Fruit fly (Drosophila melanogaster) whole organism, wandering third instar larva: ENCODE measurements around the gene pico.

ENCODE experiments used
- Hr78 ChIP-seq: fragments of >200 bp; optimal IDR thresholded peaks from 2 replicates; lab custom pipeline; 2017; ENCODE audit warnings: missing biosample characterization, missing genetic modification characterization
- Myc ChIP-seq: fragments of >200 bp; optimal IDR thresholded peaks from 2 replicates; lab custom pipeline; 2017
- Sp1 ChIP-seq: fragments of 200-800 bp; sonication (Bioruptor generic); optimal IDR thresholded peaks from 3 replicates; lab custom pipeline; 2019; ENCODE audit warnings: missing biosample characterization, mild to moderate bottlenecking, missing genetic modification characterization, moderate library complexity
- Vsx2 ChIP-seq: fragments of 200-300, 225-300 bp; sonication (Bioruptor generic); optimal IDR thresholded peaks from 2 replicates; lab custom pipeline; 2018; ENCODE audit warnings: missing biosample characterization, missing genetic modification characterization; ENCODE audit not compliant: partially characterized antibody
- ey ChIP-seq: fragments of 200-800 bp; sonication (Bioruptor generic); optimal IDR thresholded peaks from 2 replicates; lab custom pipeline; 2016; ENCODE audit warnings: missing biosample characterization, missing genetic modification characterization
- foxo ChIP-seq, 2 experiments: fragments of 200-800 bp; sonication (Bioruptor generic); optimal IDR thresholded peaks; 2 replicates in 1 of 2; 3 replicates in 1 of 2; lab custom pipeline; 2016 to 2017; ENCODE audit warnings: missing biosample characterization in 2 of 2, missing genetic modification characterization in 2 of 2
- fru ChIP-seq: fragments of 200-800 bp; sonication (Bioruptor generic); optimal IDR thresholded peaks from 3 replicates; lab custom pipeline; 2016; ENCODE audit warnings: missing biosample characterization, mild to moderate bottlenecking, missing genetic modification characterization
- lola ChIP-seq: fragments of >200 bp; optimal IDR thresholded peaks from 2 replicates; lab custom pipeline; 2017; ENCODE audit warnings: missing biosample characterization, missing genetic modification characterization

- TF ChIP-seq fru (GFP tag; lab: Kevin White, UChicago) (no peak), Myc (no peak), Vsx2 (GFP tag; lab: Kevin White, UChicago) (no peak), Hr78 (GFP tag; lab: Kevin White, UChicago) (no peak), foxo (GFP tag; optimal IDR thresholded peaks at IDR 0.05; lab: Kevin White, UChicago) (no peak), Sp1 (GFP tag; lab: Kevin White, UChicago) (no peak), lola (GFP tag; lab: Kevin White, UChicago) (no peak), ey (no peak)
Observed at dm6 chrX:19806137-19806536, 45.7 kb downstream of the pico start.
